Worm (Caenorhabditis elegans) whole organism, mixed stage, embryonic: ENCODE data around the gene Y42G9A.1.

Experiments
- M03D4.4 ChIP-seq: sonication (generic microtip); optimal IDR thresholded peaks from 2 replicates; lab custom pipeline; 2017; ENCODE audit warnings: mild to moderate bottlenecking, missing genetic modification characterization, missing compliant biosample characterization
- bed-3 ChIP-seq: fragments of 200-800 bp; sonication (Bioruptor generic); optimal IDR thresholded peaks from 3 replicates; lab custom pipeline; 2018; ENCODE audit warnings: mild to moderate bottlenecking, missing genetic modification characterization, moderate library complexity, missing compliant biosample characterization
- blmp-1 ChIP-seq: fragments of 150-350 bp; optimal IDR thresholded peaks from 2 replicates; lab custom pipeline; 2014; ENCODE audit warnings: missing biosample characterization, missing genetic modification characterization
- ceh-39 ChIP-seq: fragments of 150-350 bp; optimal IDR thresholded peaks from 2 replicates; lab custom pipeline; 2014; ENCODE audit warnings: missing biosample characterization, missing genetic modification characterization
- ceh-43 ChIP-seq: fragments of 200-800 bp; sonication (Bioruptor generic); optimal IDR thresholded peaks from 2 replicates; lab custom pipeline; 2018; ENCODE audit warnings: mild to moderate bottlenecking, missing genetic modification characterization, moderate library complexity, missing compliant biosample characterization
- ceh-83 ChIP-seq: fragments of 200-800 bp; sonication (Bioruptor generic); optimal IDR thresholded peaks from 2 replicates; lab custom pipeline; 2018; ENCODE audit warnings: mild to moderate bottlenecking, missing genetic modification characterization, missing compliant biosample characterization
- ces-1 ChIP-seq: fragments of 150-350 bp; optimal IDR thresholded peaks from 2 replicates; lab custom pipeline; 2014; ENCODE audit warnings: missing biosample characterization, missing genetic modification reagents, missing genetic modification characterization
- cnd-1 ChIP-seq: fragments of 200-800 bp; sonication (Bioruptor generic); optimal IDR thresholded peaks from 2 replicates; lab custom pipeline; 2018; ENCODE audit warnings: mild to moderate bottlenecking, missing genetic modification characterization, missing compliant biosample characterization
- drap-1 ChIP-seq: fragments of 200-800 bp; sonication (Bioruptor generic); optimal IDR thresholded peaks from 3 replicates; lab custom pipeline; 2018; ENCODE audit warnings: mild to moderate bottlenecking, missing genetic modification characterization, missing compliant biosample characterization
- elt-1 ChIP-seq: sonication (generic microtip); optimal IDR thresholded peaks from 2 replicates; lab custom pipeline; 2017; ENCODE audit warnings: missing genetic modification characterization, mild to moderate bottlenecking, missing compliant biosample characterization, antibody characterized with exemption, moderate library complexity, borderline replicate concordance; ENCODE audit not compliant: insufficient read depth
- flh-1 ChIP-seq: fragments of 200-800 bp; sonication (Bioruptor generic); optimal IDR thresholded peaks from 2 replicates; lab custom pipeline; 2018; ENCODE audit warnings: mild to moderate bottlenecking, missing genetic modification characterization, moderate library complexity, missing compliant biosample characterization
- ham-2 ChIP-seq: fragments of 200-800 bp; sonication (Bioruptor generic); optimal IDR thresholded peaks from 2 replicates; lab custom pipeline; 2018; ENCODE audit warnings: mild to moderate bottlenecking, missing genetic modification characterization, missing compliant biosample characterization
- hlh-1 ChIP-seq: fragments of 150-350 bp; optimal IDR thresholded peaks from 2 replicates; lab custom pipeline; 2014; ENCODE audit warnings: missing biosample characterization, missing genetic modification reagents, missing genetic modification characterization
- lin-13 ChIP-seq: fragments of 150-350 bp; optimal IDR thresholded peaks from 2 replicates; lab custom pipeline; 2014; ENCODE audit warnings: missing biosample characterization, missing genetic modification characterization
- lin-32 ChIP-seq: fragments of 200-800 bp; sonication (Bioruptor generic); optimal IDR thresholded peaks from 2 replicates; lab custom pipeline; 2018; ENCODE audit warnings: mild to moderate bottlenecking, missing genetic modification characterization, missing compliant biosample characterization
- lsy-2 ChIP-seq: fragments of 150-350 bp; optimal IDR thresholded peaks from 2 replicates; lab custom pipeline; 2014; ENCODE audit warnings: missing biosample characterization, missing genetic modification characterization
- mab-5 ChIP-seq: fragments of 150-350 bp; optimal IDR thresholded peaks from 2 replicates; lab custom pipeline; 2014; ENCODE audit warnings: missing biosample characterization, missing genetic modification characterization
- mep-1 ChIP-seq: fragments of 150-350 bp; optimal IDR thresholded peaks from 2 replicates; lab custom pipeline; 2017; ENCODE audit warnings: missing biosample characterization, missing genetic modification reagents, missing genetic modification characterization, inconsistent platforms
- nhr-2 ChIP-seq: fragments of 150-350 bp; optimal IDR thresholded peaks from 2 replicates; lab custom pipeline; 2014; ENCODE audit warnings: missing biosample characterization, missing genetic modification characterization
- nhr-237 ChIP-seq: fragments of 150-350 bp; optimal IDR thresholded peaks from 2 replicates; lab custom pipeline; 2014; ENCODE audit warnings: missing biosample characterization, missing genetic modification characterization
- nhr-76 ChIP-seq: sonication (generic microtip); optimal IDR thresholded peaks from 2 replicates; lab custom pipeline; 2017; ENCODE audit warnings: missing biosample characterization, missing genetic modification characterization
- pha-4 ChIP-seq: fragments of 150-350 bp; optimal IDR thresholded peaks from 2 replicates; lab custom pipeline; 2018; ENCODE audit warnings: missing biosample characterization, missing genetic modification reagents, missing genetic modification characterization
- sem-2 ChIP-seq: fragments of 200-800 bp; sonication (Bioruptor generic); optimal IDR thresholded peaks from 2 replicates; lab custom pipeline; 2018; ENCODE audit warnings: mild to moderate bottlenecking, missing genetic modification characterization, missing compliant biosample characterization
- snpc-4 ChIP-seq: fragments of 150-350 bp; optimal IDR thresholded peaks from 2 replicates; lab custom pipeline; 2014; ENCODE audit warnings: missing biosample characterization, missing genetic modification characterization
- sptf-1 ChIP-seq: sonication (generic microtip); optimal IDR thresholded peaks from 2 replicates; lab custom pipeline; 2017; ENCODE audit warnings: mild to moderate bottlenecking, missing genetic modification characterization, moderate library complexity, missing compliant biosample characterization
- tbx-8 ChIP-seq: fragments of 200-800 bp; sonication (Bioruptor generic); optimal IDR thresholded peaks from 2 replicates; lab custom pipeline; 2018; ENCODE audit warnings: mild to moderate bottlenecking, missing genetic modification characterization, moderate library complexity, missing compliant biosample characterization
- unc-120 ChIP-seq: sonication (generic microtip); optimal IDR thresholded peaks from 2 replicates; lab custom pipeline; 2017; ENCODE audit warnings: missing genetic modification characterization, missing compliant biosample characterization; ENCODE audit not compliant: poor library complexity, severe bottlenecking
- unc-62 ChIP-seq: fragments of 150-350 bp; optimal IDR thresholded peaks from 2 replicates; lab custom pipeline; 2014; ENCODE audit warnings: missing biosample characterization, missing genetic modification reagents, missing genetic modification characterization
- zip-8 ChIP-seq: fragments of 150-350 bp; optimal IDR thresholded peaks from 2 replicates; lab custom pipeline; 2014; ENCODE audit warnings: missing biosample characterization, missing genetic modification characterization
- ztf-11 ChIP-seq: fragments of 150-350 bp; optimal IDR thresholded peaks from 2 replicates; lab custom pipeline; 2014; ENCODE audit warnings: missing biosample characterization, missing genetic modification characterization

Gene Y42G9A.1

ce11 chrIII:6195718-6196117 is 46.0 kb downstream of the Y42G9A.1 start:
- TF ChIP-seq cnd-1 (tag; lab: Kevin White, UChicago) (no peak), snpc-4 (tag; lab: Kevin White, UChicago) (no peak), ztf-11 (tag; lab: Kevin White, UChicago) (no peak), nhr-237 (no peak), mep-1 (tag; lab: Kevin White, UChicago) (no peak), flh-1 (GFP tag; lab: Kevin White, UChicago) (no peak), ces-1 (GFP tag; lab: Kevin White, UChicago) (no peak), lsy-2 (tag; lab: Kevin White, UChicago) (no peak), nhr-76 (tag; lab: Kevin White, UChicago) (no peak), zip-8 (tag; lab: Kevin White, UChicago) (no peak), ceh-83 (GFP tag; lab: Kevin White, UChicago) (no peak)

ce11 chrIII:6198378-6199234 is 48.8 kb downstream of the Y42G9A.1 start, which contains the start of the genes C23G10.7 and rpn-2:
Gene C23G10.7 (minus strand): TSS chrIII:6198414.
Gene rpn-2 (plus strand): TSS chrIII:6199184.
- TF ChIP-seq nhr-2 (tag; lab: Kevin White, UChicago) = no peak
- no peak for TF ChIP-seq bed-3 (GFP tag; lab: Kevin White, UChicago)
- no peak for TF ChIP-seq cnd-1 (tag; lab: Kevin White, UChicago)
- no peak for TF ChIP-seq pha-4
- TF ChIP-seq blmp-1 (tag; lab: Kevin White, UChicago) = no peak
- TF ChIP-seq mep-1 (tag; lab: Kevin White, UChicago) = peak; percentile 34
- peak; percentile 23 for TF ChIP-seq unc-120 (tag; lab: Kevin White, UChicago)
- TF ChIP-seq unc-62 (GFP tag; lab: Kevin White, UChicago) = no peak
- peak; percentile 49 for TF ChIP-seq lsy-2 (tag; lab: Kevin White, UChicago)
- no peak for TF ChIP-seq sptf-1 (tag; lab: Kevin White, UChicago)

ce11 chrIII:6201325-6201724 is 51.6 kb downstream of the Y42G9A.1 start:
- TF ChIP-seq ham-2 (GFP tag; lab: Kevin White, UChicago) (no peak), M03D4.4 (tag; lab: Kevin White, UChicago) (no peak), bed-3 (GFP tag; lab: Kevin White, UChicago) (no peak), hlh-1 (tag; lab: Kevin White, UChicago) (no peak), cnd-1 (tag; lab: Kevin White, UChicago) (no peak), lin-13 (no peak), unc-120 (tag; lab: Kevin White, UChicago) (no peak), mep-1 (tag; lab: Kevin White, UChicago) (no peak), unc-62 (GFP tag; lab: Kevin White, UChicago) (no peak), sem-2 (GFP tag; lab: Kevin White, UChicago) (no peak), drap-1 (GFP tag; lab: Kevin White, UChicago) (no peak), ceh-43 (GFP tag; lab: Kevin White, UChicago) (no peak), blmp-1 (tag; lab: Kevin White, UChicago) (no peak), nhr-2 (tag; lab: Kevin White, UChicago) (no peak), nhr-76 (tag; lab: Kevin White, UChicago) (no peak), sptf-1 (tag; lab: Kevin White, UChicago) (no peak), tbx-8 (GFP tag; lab: Kevin White, UChicago) (no peak)
- TF ChIP-seq, all 35 proteins: peak for 0

- TF ChIP-seq ceh-39 (tag; lab: Kevin White, UChicago) (no peak), mep-1 (tag; lab: Kevin White, UChicago) (no peak), unc-62 (GFP tag; lab: Kevin White, UChicago) (no peak), hlh-1 (tag; lab: Kevin White, UChicago) (no peak), snpc-4 (tag; lab: Kevin White, UChicago) (no peak), elt-1 (tag; lab: Kevin White, UChicago) (no peak), sem-2 (GFP tag; lab: Kevin White, UChicago) (no peak), ces-1 (GFP tag; lab: Kevin White, UChicago) (no peak), ceh-43 (GFP tag; lab: Kevin White, UChicago) (no peak), mab-5 (tag; lab: Kevin White, UChicago) (no peak), nhr-237 (no peak), lin-32 (GFP tag; lab: Kevin White, UChicago) (no peak), lsy-2 (tag; lab: Kevin White, UChicago) (no peak), flh-1 (GFP tag; lab: Kevin White, UChicago) (no peak), pha-4 (no peak)
Measured at ce11 chrIII:6202440-6202839, 52.7 kb downstream of the Y42G9A.1 start.
